3 fruit fly cellular contexts compared by ENCODE assay signal in genomic region chr3R:21691114-21691513, dm6.
TF ChIP-seq lines count a peak whose summit lies in the region.

No protein-coding gene starts in this region.

- TF ChIP-seq CTCF in whole organism, embryonic (GFP tag; optimal IDR thresholded peaks at IDR 0.05; lab: Kevin White, UChicago) = no peak

TF ChIP-seq in whole organism, embryonic, 481 proteins besides CTCF, POLR2A, EP300 and RAD21 (continues in another document):
- TF ChIP-seq CG8281 (tag; optimal IDR thresholded peaks at IDR 0.05; lab: Kevin White, UChicago) = no peak
- no peak for TF ChIP-seq CG4404 (GFP tag; IDR thresholded peaks at IDR 0.05; lab: Robert Waterston, UW)
- no peak for TF ChIP-seq zfh1 (GFP tag; IDR thresholded peaks at IDR 0.05; lab: Robert Waterston, UW)
- TF ChIP-seq Lhr (GFP tag; optimal IDR thresholded peaks at IDR 0.05; lab: Kevin White, UChicago) = no peak
- TF ChIP-seq E2f1 (GFP tag; IDR thresholded peaks at IDR 0.05; lab: Robert Waterston, UW) = no peak
- TF ChIP-seq lola (GFP tag; optimal IDR thresholded peaks at IDR 0.05; lab: Kevin White, UChicago) = no peak
- TF ChIP-seq CG12659 (GFP tag; optimal IDR thresholded peaks at IDR 0.05; lab: Kevin White, UChicago) = no peak
- TF ChIP-seq pros (GFP tag; optimal IDR thresholded peaks at IDR 0.05; lab: Kevin White, UChicago) = no peak
- TF ChIP-seq CG2116 (GFP tag; optimal IDR thresholded peaks at IDR 0.05; lab: Kevin White, UChicago) = no peak
- TF ChIP-seq dan (GFP tag; IDR thresholded peaks at IDR 0.05; lab: Robert Waterston, UW) = no peak
- no peak for TF ChIP-seq gfzf (GFP tag; optimal IDR thresholded peaks at IDR 0.05; lab: Kevin White, UChicago)
- TF ChIP-seq CG2129 (GFP tag; IDR thresholded peaks at IDR 0.05; lab: Robert Waterston, UW; ENCODE audit: partially characterized antibody) = 0 out of 2 replicates have a peak, but pooled peaks have one; percentile 20
- TF ChIP-seq Ada2b (GFP tag; IDR thresholded peaks at IDR 0.05; lab: Robert Waterston, UW) = no peak
- no peak for TF ChIP-seq CoRest (tag; optimal IDR thresholded peaks at IDR 0.05; lab: Kevin White, UChicago)
- no peak for TF ChIP-seq CG3163 (GFP tag; optimal IDR thresholded peaks at IDR 0.05; lab: Kevin White, UChicago)
- no peak for TF ChIP-seq NC2α (GFP tag; optimal IDR thresholded peaks at IDR 0.05; lab: Kevin White, UChicago)
- TF ChIP-seq CG10274 (GFP tag; optimal IDR thresholded peaks at IDR 0.05; lab: Kevin White, UChicago) = no peak
- TF ChIP-seq CG30431 (GFP tag; optimal IDR thresholded peaks at IDR 0.05; lab: Kevin White, UChicago) = no peak
- no peak for TF ChIP-seq ERR (GFP tag; optimal IDR thresholded peaks at IDR 0.05; lab: Kevin White, UChicago)
- TF ChIP-seq sens (GFP tag; lab: Kevin White, UChicago) = peak; percentile 50
- TF ChIP-seq Sry-β (GFP tag; optimal IDR thresholded peaks at IDR 0.05; lab: Kevin White, UChicago) = peak; percentile 32
- TF ChIP-seq CG6254 (GFP tag; optimal IDR thresholded peaks at IDR 0.05; lab: Kevin White, UChicago) = no peak
- TF ChIP-seq gce (GFP tag; IDR thresholded peaks at IDR 0.05; lab: Robert Waterston, UW) = no peak
- no peak for TF ChIP-seq shn (GFP tag; optimal IDR thresholded peaks at IDR 0.05; lab: Kevin White, UChicago)
- TF ChIP-seq ab (GFP tag; optimal IDR thresholded peaks at IDR 0.05; lab: Kevin White, UChicago) = no peak
- peak; percentile 73 for TF ChIP-seq Dll (GFP tag; IDR thresholded peaks at IDR 0.05; lab: Robert Waterston, UW; ENCODE audit: partially characterized antibody)
- TF ChIP-seq sob (GFP tag; IDR thresholded peaks at IDR 0.05; lab: Robert Waterston, UW) = no peak
- peak; percentile 29 for TF ChIP-seq CG1603 (tag; optimal IDR thresholded peaks at IDR 0.05; lab: Kevin White, UChicago)
- no peak for TF ChIP-seq CG7786 (GFP tag; optimal IDR thresholded peaks at IDR 0.05; lab: Kevin White, UChicago)
- TF ChIP-seq row (GFP tag; IDR thresholded peaks at IDR 0.05; lab: Robert Waterston, UW) = 0 out of 3 replicates have a peak, but pooled peaks have one; percentile 22
- TF ChIP-seq BEAF-32 (GFP tag; optimal IDR thresholded peaks at IDR 0.05; lab: Kevin White, UChicago) = peak; percentile 20

TF ChIP-seq in whole organism, prepupa, 60 proteins besides CTCF, POLR2A, EP300 and RAD21:
- TF ChIP-seq CG10669 (GFP tag; optimal IDR thresholded peaks at IDR 0.05; lab: Kevin White, UChicago) (no peak), net (GFP tag; optimal IDR thresholded peaks at IDR 0.05; lab: Kevin White, UChicago) (no peak), Blimp-1 (GFP tag; optimal IDR thresholded peaks at IDR 0.05; lab: Kevin White, UChicago) (no peak), Eip78C (GFP tag; lab: Kevin White, UChicago) (peak; percentile 24), CG9139 (GFP tag; optimal IDR thresholded peaks at IDR 0.05; lab: Kevin White, UChicago) (no peak), CG34406 (GFP tag; optimal IDR thresholded peaks at IDR 0.05; lab: Kevin White, UChicago) (no peak), CG8632 (GFP tag; optimal IDR thresholded peaks at IDR 0.05; lab: Kevin White, UChicago) (no peak), CG6808 (GFP tag; optimal IDR thresholded peaks at IDR 0.05; lab: Kevin White, UChicago) (no peak), cyc (GFP tag; optimal IDR thresholded peaks at IDR 0.05; lab: Kevin White, UChicago) (no peak), Ets21C (GFP tag; optimal IDR thresholded peaks at IDR 0.05; lab: Kevin White, UChicago) (no peak), CG32006 (GFP tag; optimal IDR thresholded peaks at IDR 0.05; lab: Kevin White, UChicago) (peak; percentile 5), CG6792 (GFP tag; optimal IDR thresholded peaks at IDR 0.05; lab: Kevin White, UChicago) (no peak), CG3919 (GFP tag; optimal IDR thresholded peaks at IDR 0.05; lab: Kevin White, UChicago) (no peak), Eip75B (GFP tag; optimal IDR thresholded peaks at IDR 0.05; lab: Kevin White, UChicago) (no peak), Smox (GFP tag; optimal IDR thresholded peaks at IDR 0.05; lab: Kevin White, UChicago) (no peak), achi (GFP tag; optimal IDR thresholded peaks at IDR 0.05; lab: Kevin White, UChicago) (no peak), dac (GFP tag; optimal IDR thresholded peaks at IDR 0.05; lab: Kevin White, UChicago) (no peak), OdsH (GFP tag; optimal IDR thresholded peaks at IDR 0.05; lab: Kevin White, UChicago) (no peak), Sox14 (GFP tag; optimal IDR thresholded peaks at IDR 0.05; lab: Kevin White, UChicago) (no peak), CG11902 (GFP tag; optimal IDR thresholded peaks at IDR 0.05; lab: Kevin White, UChicago) (no peak), Lpt (GFP tag; optimal IDR thresholded peaks at IDR 0.05; lab: Kevin White, UChicago) (no peak), CG16779 (tag; optimal IDR thresholded peaks at IDR 0.05; lab: Kevin White, UChicago) (no peak), CG6276 (GFP tag; optimal IDR thresholded peaks at IDR 0.05; lab: Kevin White, UChicago) (peak; percentile 2), vri (GFP tag; optimal IDR thresholded peaks at IDR 0.05; lab: Kevin White, UChicago) (no peak), salr (GFP tag; optimal IDR thresholded peaks at IDR 0.05; lab: Kevin White, UChicago) (no peak), CG8319 (GFP tag; optimal IDR thresholded peaks at IDR 0.05; lab: Kevin White, UChicago) (no peak), CG15336 (GFP tag; IDR thresholded peaks at IDR 0.05; lab: Robert Waterston, UW) (peak; percentile 53; the same call in 1 of the 2 replicates), CG11294 (GFP tag; IDR thresholded peaks at IDR 0.05; lab: Robert Waterston, UW) (no peak), Hr38 (GFP tag; optimal IDR thresholded peaks at IDR 0.05; lab: Kevin White, UChicago) (no peak), svp (GFP tag; lab: Kevin White, UChicago) (no peak)

TF ChIP-seq in whole organism, pupa, 21 proteins besides CTCF, POLR2A, EP300 and RAD21:
- no peak for TF ChIP-seq EcR (GFP tag; optimal IDR thresholded peaks at IDR 0.05; lab: Kevin White, UChicago)
- TF ChIP-seq CG13204 (GFP tag; optimal IDR thresholded peaks at IDR 0.05; lab: Kevin White, UChicago) = no peak
- no peak for TF ChIP-seq CG12605 (GFP tag; IDR thresholded peaks at IDR 0.05; lab: Robert Waterston, UW)
- TF ChIP-seq gl (tag; optimal IDR thresholded peaks at IDR 0.05; lab: Kevin White, UChicago) = no peak
- peak; percentile 49 for TF ChIP-seq CG8301 (tag; optimal IDR thresholded peaks at IDR 0.05; lab: Kevin White, UChicago)
- no peak for TF ChIP-seq CG34367 (tag; optimal IDR thresholded peaks at IDR 0.05; lab: Kevin White, UChicago)
- TF ChIP-seq D1 (tag; optimal IDR thresholded peaks at IDR 0.05; lab: Kevin White, UChicago) = no peak
- no peak for TF ChIP-seq Pif1A (GFP tag; optimal IDR thresholded peaks at IDR 0.05; lab: Kevin White, UChicago)
- TF ChIP-seq fd96Ca (GFP tag; IDR thresholded peaks at IDR 0.05; lab: Robert Waterston, UW) = no peak
- TF ChIP-seq CG10348 (GFP tag; IDR thresholded peaks at IDR 0.05; lab: Robert Waterston, UW) = no peak
- TF ChIP-seq Ets98B (GFP tag; IDR thresholded peaks at IDR 0.05; lab: Robert Waterston, UW) = 0 out of 2 replicates have a peak, but pooled peaks have one; percentile 17
- no peak for TF ChIP-seq CG32121 (GFP tag; IDR thresholded peaks at IDR 0.05; lab: Robert Waterston, UW)
- no peak for TF ChIP-seq CG15710 (tag; optimal IDR thresholded peaks at IDR 0.05; lab: Kevin White, UChicago)
- no peak for TF ChIP-seq CG9948 (tag; optimal IDR thresholded peaks at IDR 0.05; lab: Kevin White, UChicago)
- no peak for TF ChIP-seq CG17806 (tag; optimal IDR thresholded peaks at IDR 0.05; lab: Kevin White, UChicago)
- TF ChIP-seq Snoo (tag; optimal IDR thresholded peaks at IDR 0.05; lab: Kevin White, UChicago) = no peak
- TF ChIP-seq Pif1B (GFP tag; optimal IDR thresholded peaks at IDR 0.05; lab: Kevin White, UChicago) = no peak
- peak; percentile 51 for TF ChIP-seq CG14655 (GFP tag; optimal IDR thresholded peaks at IDR 0.05; lab: Kevin White, UChicago)
- no peak for TF ChIP-seq CG8159 (tag; optimal IDR thresholded peaks at IDR 0.05; lab: Kevin White, UChicago)
- 0 out of 3 replicates have a peak, but pooled peaks have one; percentile 13 for TF ChIP-seq CG4496 (GFP tag; IDR thresholded peaks at IDR 0.05; lab: Robert Waterston, UW)
- no peak for TF ChIP-seq rn (GFP tag; IDR thresholded peaks at IDR 0.05; lab: Robert Waterston, UW)
TF ChIP-seq in whole organism, pupa: peak in this region for 4.
